Worm (Caenorhabditis elegans): Measurements from ENCODE around the gene hmt-1.

The hmt-1 gene

DNA sequence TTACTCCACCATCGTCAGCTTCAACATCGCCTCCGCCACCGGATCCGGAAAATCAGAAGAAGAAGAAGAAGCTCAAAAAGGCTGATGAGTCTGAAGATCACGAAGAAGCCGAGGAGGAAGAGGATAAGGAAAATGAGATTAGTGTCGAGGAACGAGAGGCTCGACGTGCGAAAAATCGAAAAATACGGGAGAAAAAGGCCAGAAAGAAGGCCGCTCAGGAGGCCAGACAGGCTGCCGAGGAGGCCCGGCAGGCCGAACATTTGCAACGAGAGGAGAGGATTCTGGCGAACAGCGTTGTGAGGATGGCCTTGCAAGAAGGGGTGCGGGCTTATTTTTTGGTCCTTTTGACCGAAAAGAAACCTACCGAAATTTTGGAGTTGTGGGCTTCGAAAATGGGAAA, 54.6 kb downstream of the hmt-1 start:
- TF ChIP-seq ceh-90 (tag; optimal IDR thresholded peaks at IDR 0.05) (no peak), lir-3 (tag; optimal IDR thresholded peaks at IDR 0.05; ENCODE audit: poor library complexity) (no peak)

Measured in whole organism, L1 larva.